Worm (Caenorhabditis elegans): ENCODE measurements around the gene cdd-1.
"Not testable (repeated sequence)": the region's sequence is repeated elsewhere in the genome, so short reads cannot be mapped to it uniquely, and the experiment has no call there.

DNA sequence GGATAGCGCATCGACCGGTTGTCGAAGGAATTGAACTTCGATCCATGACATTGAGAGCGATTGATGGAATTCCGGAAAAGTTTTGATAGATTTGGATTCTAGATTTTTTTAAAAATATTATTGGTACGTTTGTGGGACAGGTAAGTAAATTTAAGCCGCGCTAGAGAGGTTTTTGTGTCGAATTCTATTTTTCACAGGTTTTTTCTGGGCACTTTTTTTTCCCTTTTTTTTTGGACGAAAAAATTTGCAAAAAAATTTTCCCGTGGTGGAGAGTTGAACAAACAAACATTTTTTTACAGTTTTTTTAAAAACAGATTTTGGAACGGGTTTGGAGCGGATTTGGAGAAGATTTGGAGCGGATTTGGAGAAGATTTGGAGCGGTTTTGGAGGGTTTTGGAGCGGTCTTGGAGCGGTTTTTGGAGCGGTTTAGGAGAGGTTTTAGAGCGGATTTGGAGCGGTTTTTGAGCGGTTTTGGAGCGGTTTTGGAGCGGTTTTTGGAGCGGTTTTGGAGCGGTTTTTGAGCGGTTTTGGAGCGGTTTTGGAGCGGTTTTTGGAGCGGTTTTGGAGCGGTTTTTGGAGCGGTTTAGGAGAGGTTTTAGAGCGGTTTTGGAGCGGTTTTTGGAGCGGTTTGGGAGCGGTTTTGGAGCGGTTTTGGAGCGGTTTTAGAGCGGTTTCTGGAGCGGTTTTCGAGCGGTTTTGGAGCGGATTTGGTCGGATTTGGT is 29.2 kb downstream of the cdd-1 start, which contains the start of gene C17H11.4:
- TF ChIP-seq egrh-3 (GFP tag; IDR thresholded peaks at IDR 0.05) = peak; percentile 94
- not testable (repeated sequence) for TF ChIP-seq dpl-1 (GFP tag; optimal IDR thresholded peaks at IDR 0.05); hrde-1 (tag; optimal IDR thresholded peaks at IDR 0.05; ENCODE audit: borderline replicate concordance); unc-62 (GFP tag; optimal IDR thresholded peaks at IDR 0.05); snpc-3.4 (tag; optimal IDR thresholded peaks at IDR 0.05); hsf-1 (GFP tag; IDR thresholded peaks at IDR 0.05)

Data from whole organism, young adult.